Worm (Caenorhabditis elegans) whole organism, young adult: ENCODE measurements around the gene his-5.

Experiments used
- B0019.2 ChIP-seq: fragments of 200-800 bp; sonication (Bioruptor generic); conservative IDR thresholded peaks from 2 replicates; pipeline ENCODE4 v1.3.6; 2022; ENCODE audit warnings: missing genetic modification reagents, missing genetic modification characterization, missing compliant biosample characterization
- B0035.1 ChIP-seq: sonication (generic microtip); optimal IDR thresholded peaks from 2 replicates; lab custom pipeline; 2016; ENCODE audit warnings: missing genetic modification characterization, mild to moderate bottlenecking, missing compliant biosample characterization, missing genotype, missing genetic modification reagents
- B0261.1 ChIP-seq: sonication (generic microtip); optimal IDR thresholded peaks from 2 replicates; lab custom pipeline; 2016; ENCODE audit warnings: mild to moderate bottlenecking, missing genetic modification characterization, moderate library complexity, missing compliant biosample characterization
- B0336.3 ChIP-seq: fragments of 200-800 bp; sonication (Bioruptor generic); IDR thresholded peaks from 2 replicates; pipeline ENCODE4 v1.3.6; 2022; ENCODE audit warnings: missing genetic modification characterization, missing compliant biosample characterization
- D2030.7 ChIP-seq: fragments of 200-800 bp; sonication (Bioruptor generic); IDR thresholded peaks from 2 replicates; pipeline ENCODE4 v1.3.6; 2022; ENCODE audit warnings: missing genetic modification reagents, missing genetic modification characterization, missing compliant biosample characterization
- F10E7.11 ChIP-seq: sonication (generic microtip); optimal IDR thresholded peaks from 2 replicates; lab custom pipeline; 2017; ENCODE audit warnings: mild to moderate bottlenecking, missing genetic modification characterization, moderate library complexity, missing compliant biosample characterization
- F22D6.2 ChIP-seq: sonication (generic microtip); optimal IDR thresholded peaks from 2 replicates; lab custom pipeline; 2016; ENCODE audit warnings: mild to moderate bottlenecking, missing genetic modification characterization, missing compliant biosample characterization
- F23B12.7 ChIP-seq: sonication (generic microtip); optimal IDR thresholded peaks from 2 replicates; lab custom pipeline; 2017; ENCODE audit warnings: missing genetic modification characterization, mild to moderate bottlenecking, missing compliant biosample characterization, antibody characterized with exemption, moderate library complexity; ENCODE audit not compliant: insufficient read depth
- F57A8.1 ChIP-seq: fragments of 200-800 bp; sonication (Bioruptor generic); optimal IDR thresholded peaks from 2 replicates; lab custom pipeline; 2018; ENCODE audit warnings: mild to moderate bottlenecking, missing genetic modification characterization, moderate library complexity, missing compliant biosample characterization
- K11D2.4 ChIP-seq: fragments of 200-800 bp; sonication (Bioruptor generic); IDR thresholded peaks from 2 replicates; pipeline ENCODE4 v1.3.6; 2022; ENCODE audit warnings: missing genetic modification reagents, missing genetic modification characterization, missing compliant biosample characterization
- Y53F4B.3 ChIP-seq: fragments of 200-800 bp; sonication (Bioruptor generic); IDR thresholded peaks from 2 replicates; pipeline ENCODE4 v1.3.6; 2022; ENCODE audit warnings: missing genetic modification reagents, missing genetic modification characterization, missing compliant biosample characterization
- Y53G8AR.9 ChIP-seq: fragments of 200-800 bp; sonication (Bioruptor generic); conservative IDR thresholded peaks from 2 replicates; pipeline ENCODE4 v1.3.6; 2022; ENCODE audit warnings: missing genetic modification reagents, missing genetic modification characterization, missing compliant biosample characterization
- Y56A3A.18 ChIP-seq: fragments of 200-800 bp; sonication (Bioruptor generic); IDR thresholded peaks from 2 replicates; pipeline ENCODE4 v1.3.6; 2022; ENCODE audit warnings: missing genetic modification reagents, missing genetic modification characterization, missing compliant biosample characterization
- ama-1 ChIP-seq, 3 experiments: fragments of 150-350 bp in 1 of 3; sonication (generic microtip) in 2 of 3; optimal IDR thresholded peaks; 2 replicates each; lab custom pipeline; 2014 to 2018; ENCODE audit warnings: missing biosample characterization in 2 of 3, missing genetic modification characterization in 2 of 3, missing genetic modification reagents in 2 of 3
- attf-3 ChIP-seq: fragments of 200-800 bp; sonication (Bioruptor generic); conservative IDR thresholded peaks from 2 replicates; pipeline ENCODE4 v1.3.6; 2022; ENCODE audit warnings: missing genetic modification reagents, missing genetic modification characterization, missing compliant biosample characterization
- attf-6 ChIP-seq: fragments of 200-800 bp; sonication (Bioruptor generic); IDR thresholded peaks from 2 replicates; pipeline ENCODE4 v1.3.6; 2022; ENCODE audit warnings: missing genetic modification reagents, missing genetic modification characterization, missing compliant biosample characterization
- bed-2 ChIP-seq: fragments of 200-800 bp; sonication (Bioruptor generic); IDR thresholded peaks from 2 replicates; pipeline ENCODE4 v1.3.6; 2022; ENCODE audit warnings: missing genetic modification reagents, missing genetic modification characterization, missing compliant biosample characterization
- ceh-58 ChIP-seq: fragments of 200-800 bp; sonication (Bioruptor generic); IDR thresholded peaks from 2 replicates; pipeline ENCODE4 v1.3.6; 2022; ENCODE audit warnings: missing genetic modification characterization, missing compliant biosample characterization
- dpl-1 ChIP-seq: fragments of 150-350 bp; optimal IDR thresholded peaks from 2 replicates; lab custom pipeline; 2014; ENCODE audit warnings: missing biosample characterization, missing genetic modification reagents, missing genetic modification characterization
- him-1 ChIP-seq: sonication (generic microtip); optimal IDR thresholded peaks from 2 replicates; lab custom pipeline; 2016; ENCODE audit warnings: missing genotype, missing genetic modification reagents, missing genetic modification characterization, missing compliant biosample characterization
- hlh-26 ChIP-seq: fragments of 200-800 bp; sonication (Bioruptor generic); conservative IDR thresholded peaks from 2 replicates; pipeline ENCODE4 v1.3.6; 2022; ENCODE audit warnings: missing genetic modification reagents, missing genetic modification characterization, missing compliant biosample characterization
- hmg-1.2 ChIP-seq: fragments of 200-800 bp; sonication (Bioruptor generic); IDR thresholded peaks from 2 replicates; pipeline ENCODE4 v1.3.6; 2022; ENCODE audit warnings: missing genetic modification reagents, missing genetic modification characterization, missing compliant biosample characterization
- hrde-1 ChIP-seq: sonication (generic microtip); optimal IDR thresholded peaks from 2 replicates; lab custom pipeline; 2016; ENCODE audit warnings: missing genetic modification characterization, mild to moderate bottlenecking, missing compliant biosample characterization, moderate library complexity, missing genotype, missing genetic modification reagents, borderline replicate concordance
- lin-35 ChIP-seq, 3 experiments: fragments of 150-350 bp in 2 of 3; sonication (generic microtip) in 1 of 3; optimal IDR thresholded peaks; 2 replicates each; lab custom pipeline; 2014 to 2018; ENCODE audit warnings: missing biosample characterization in 3 of 3, missing genetic modification characterization in 3 of 3, missing genetic modification reagents in 3 of 3
- lin-54 ChIP-seq: fragments of 200-800 bp; sonication (Bioruptor generic); optimal IDR thresholded peaks from 2 replicates; lab custom pipeline; 2018; ENCODE audit warnings: mild to moderate bottlenecking, missing genetic modification characterization, missing compliant biosample characterization
- lsl-1 ChIP-seq: fragments of 200-800 bp; sonication (Bioruptor generic); optimal IDR thresholded peaks from 2 replicates; lab custom pipeline; 2018; ENCODE audit warnings: mild to moderate bottlenecking, missing genetic modification characterization, moderate library complexity, missing compliant biosample characterization
- nfya-1 ChIP-seq: sonication (generic microtip); optimal IDR thresholded peaks from 2 replicates; lab custom pipeline; 2017; ENCODE audit warnings: antibody characterized with exemption, missing compliant biosample characterization, missing genetic modification characterization, borderline replicate concordance; ENCODE audit not compliant: insufficient read depth
- nfya-2 ChIP-seq: fragments of 200-800 bp; sonication (Bioruptor generic); IDR thresholded peaks from 2 replicates; pipeline ENCODE4 v1.3.6; 2022; ENCODE audit warnings: missing genetic modification reagents, missing genetic modification characterization, missing compliant biosample characterization
- nfyb-1 ChIP-seq: fragments of 200-800 bp; sonication (Bioruptor generic); IDR thresholded peaks from 2 replicates; pipeline ENCODE4 v1.3.6; 2022; ENCODE audit warnings: missing genetic modification reagents, missing genetic modification characterization, missing compliant biosample characterization
- pbrm-1 ChIP-seq: fragments of 200-800 bp; sonication (Bioruptor generic); IDR thresholded peaks from 2 replicates; pipeline ENCODE4 v1.3.6; 2022; ENCODE audit warnings: missing genetic modification reagents, missing genetic modification characterization, missing compliant biosample characterization
- rcor-1 ChIP-seq: fragments of 200-800 bp; sonication (Bioruptor generic); IDR thresholded peaks from 2 replicates; pipeline ENCODE4 v1.3.6; 2022; ENCODE audit warnings: missing genetic modification reagents, missing genetic modification characterization, missing compliant biosample characterization
- snpc-1.1 ChIP-seq: sonication (generic microtip); optimal IDR thresholded peaks from 2 replicates; lab custom pipeline; 2017; ENCODE audit warnings: missing genetic modification characterization, mild to moderate bottlenecking, missing compliant biosample characterization, antibody characterized with exemption, moderate library complexity, missing genotype, missing genetic modification reagents; ENCODE audit not compliant: insufficient read depth
- snpc-3.4 ChIP-seq: sonication (generic microtip); optimal IDR thresholded peaks from 2 replicates; lab custom pipeline; 2017; ENCODE audit warnings: missing genetic modification characterization, mild to moderate bottlenecking, missing compliant biosample characterization, antibody characterized with exemption, moderate library complexity, missing genotype, missing genetic modification reagents
- snpc-4 ChIP-seq, 5 experiments: fragments of 150-350 bp in 1 of 5; sonication (generic microtip) in 4 of 5; optimal IDR thresholded peaks; 2 replicates each; lab custom pipeline; 2014 to 2018; ENCODE audit warnings: missing genetic modification characterization in 5 of 5, missing biosample characterization in 3 of 5, antibody characterized with exemption in 2 of 5, mild to moderate bottlenecking in 2 of 5, missing compliant biosample characterization in 2 of 5, missing genotype in 2 of 5, moderate library complexity in 2 of 5, missing genetic modification reagents in 1 of 5
- somi-1 ChIP-seq: fragments of 200-800 bp; sonication (Bioruptor generic); optimal IDR thresholded peaks from 2 replicates; lab custom pipeline; 2018; ENCODE audit warnings: mild to moderate bottlenecking, missing genetic modification characterization, missing compliant biosample characterization
- zfh-2 ChIP-seq: fragments of 200-800 bp; sonication (Bioruptor generic); conservative IDR thresholded peaks from 2 replicates; pipeline ENCODE4 v1.3.6; 2022; ENCODE audit warnings: missing genetic modification reagents, missing genetic modification characterization, missing compliant biosample characterization
- ztf-22 ChIP-seq: fragments of 200-800 bp; sonication (Bioruptor generic); optimal IDR thresholded peaks from 2 replicates; lab custom pipeline; 2018; ENCODE audit warnings: mild to moderate bottlenecking, missing genetic modification characterization, moderate library complexity, missing compliant biosample characterization
- ztf-28 ChIP-seq: fragments of 200-800 bp; sonication (Bioruptor generic); IDR thresholded peaks from 2 replicates; pipeline ENCODE4 v1.3.6; 2022; ENCODE audit warnings: missing genetic modification reagents, missing genetic modification characterization, missing compliant biosample characterization
- ztf-3 ChIP-seq: fragments of 200-800 bp; sonication (Bioruptor generic); optimal IDR thresholded peaks from 2 replicates; lab custom pipeline; 2018; ENCODE audit warnings: mild to moderate bottlenecking, missing genetic modification characterization, missing compliant biosample characterization

his-5 gene

DNA sequence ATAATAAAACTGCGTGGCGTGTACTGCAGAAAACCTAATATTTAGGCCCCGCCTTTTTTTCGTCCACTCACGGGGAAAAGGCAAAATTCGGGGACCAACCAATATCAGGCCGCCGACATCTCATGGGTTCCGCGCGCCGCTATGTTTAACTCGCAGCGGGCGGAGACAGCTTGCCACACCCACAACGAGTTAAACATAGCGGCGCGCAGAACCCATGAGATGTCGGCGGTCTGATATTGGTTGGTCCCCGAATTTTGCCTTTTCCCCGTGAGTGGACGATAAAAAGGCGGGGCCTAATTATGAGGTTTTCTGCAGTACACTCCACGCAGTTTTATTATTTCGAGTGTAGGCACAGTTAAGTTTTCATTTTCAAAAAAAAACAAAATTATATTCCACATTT lies 23.8 kb downstream of the his-5 start:
- TF ChIP-seq snpc-1.1 = peak; percentile 35
- peak; percentile 27 for TF ChIP-seq snpc-4 (GFP tag; optimal IDR thresholded peaks at IDR 0.05; lab: Kevin White, UChicago)
- TF ChIP-seq snpc-4 (tag; optimal IDR thresholded peaks at IDR 0.05; lab: Kevin White, UChicago) = peak in 3 of 4 experiments; percentile 38 to 94 (median 86)
- peak; percentile 6 for TF ChIP-seq snpc-3.4

DNA sequence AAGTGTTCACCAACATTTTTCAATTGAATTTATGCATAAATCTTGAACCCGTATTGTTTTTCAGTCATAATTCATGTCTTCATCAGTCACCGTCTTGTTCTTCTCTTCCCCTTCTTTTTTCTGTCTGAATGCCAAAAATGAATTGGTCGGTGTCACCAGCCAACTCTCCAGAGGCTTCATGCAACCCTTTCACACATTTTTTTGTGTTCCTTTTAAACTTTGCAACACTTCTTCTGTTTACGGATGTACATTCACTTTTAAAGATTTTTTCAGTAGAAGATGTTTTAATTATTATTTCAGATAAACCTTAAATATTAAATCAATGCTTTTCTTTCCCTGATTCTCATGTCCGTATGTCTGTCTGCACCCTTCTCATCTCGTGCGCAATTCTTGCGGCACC lies 25.9 kb downstream of the his-5 start, which contains the start of gene acr-16:
acr-16 (plus strand) TSS at position 301 of the 400 bp plus-strand sequence.
- no peak for TF ChIP-seq nfya-1

DNA sequence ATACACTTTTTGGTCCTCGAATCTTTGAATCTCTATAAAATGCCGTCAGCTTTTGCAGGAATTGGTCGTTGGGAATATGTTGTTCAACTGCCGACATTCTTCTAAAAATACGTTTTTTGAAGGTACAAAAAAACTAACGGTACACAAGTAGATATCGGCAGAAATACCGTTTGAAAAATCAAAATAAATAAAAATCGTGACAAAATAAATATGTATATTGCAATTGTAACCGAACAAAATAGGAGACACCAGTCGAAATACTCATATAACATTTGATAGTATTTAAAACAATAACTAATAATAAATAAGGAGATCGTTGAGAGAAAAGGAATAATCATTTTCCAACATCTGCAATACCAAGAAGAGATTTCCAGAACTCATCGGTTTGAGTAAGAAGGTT lies 30.1 kb downstream of the his-5 start, which contains the start of gene F25G6.8:
F25G6.8 (minus strand) TSS at position 101 of the 400 bp plus-strand sequence.
- no peak for TF ChIP-seq zfh-2 (GFP tag; lab: Robert Waterston, UW)
- no peak for TF ChIP-seq B0035.1 (tag; lab: Kevin White, UChicago)
- no peak for TF ChIP-seq ama-1 (optimal IDR thresholded peaks at IDR 0.05; lab: Kevin White, UChicago)
- TF ChIP-seq ama-1 (GFP tag; optimal IDR thresholded peaks at IDR 0.05; lab: Kevin White, UChicago) = no peak
- no peak for TF ChIP-seq somi-1 (GFP tag; lab: Kevin White, UChicago)
- TF ChIP-seq ztf-3 (GFP tag; lab: Kevin White, UChicago) = no peak
- TF ChIP-seq lin-54 = no peak
- no peak for TF ChIP-seq F57A8.1 (GFP tag; lab: Kevin White, UChicago)
- TF ChIP-seq him-1 (tag; lab: Kevin White, UChicago) = no peak
- TF ChIP-seq attf-3 (GFP tag; lab: Robert Waterston, UW) = no peak
- TF ChIP-seq B0261.1 = no peak
- TF ChIP-seq snpc-4 (GFP tag; optimal IDR thresholded peaks at IDR 0.05; lab: Kevin White, UChicago) = no peak
- TF ChIP-seq snpc-4 (tag; optimal IDR thresholded peaks at IDR 0.05; lab: Kevin White, UChicago) = no peak
- no peak for TF ChIP-seq ztf-22
- TF ChIP-seq Y56A3A.18 (GFP tag; lab: Robert Waterston, UW) = no peak
- TF ChIP-seq ztf-28 (GFP tag; lab: Robert Waterston, UW) = no peak
- no peak for TF ChIP-seq lin-35 (GFP tag; optimal IDR thresholded peaks at IDR 0.05; lab: Kevin White, UChicago)
- TF ChIP-seq snpc-3.4 = no peak
- TF ChIP-seq nfya-2 (GFP tag; lab: Robert Waterston, UW) = no peak
- no peak for TF ChIP-seq K11D2.4 (GFP tag; lab: Robert Waterston, UW)

DNA sequence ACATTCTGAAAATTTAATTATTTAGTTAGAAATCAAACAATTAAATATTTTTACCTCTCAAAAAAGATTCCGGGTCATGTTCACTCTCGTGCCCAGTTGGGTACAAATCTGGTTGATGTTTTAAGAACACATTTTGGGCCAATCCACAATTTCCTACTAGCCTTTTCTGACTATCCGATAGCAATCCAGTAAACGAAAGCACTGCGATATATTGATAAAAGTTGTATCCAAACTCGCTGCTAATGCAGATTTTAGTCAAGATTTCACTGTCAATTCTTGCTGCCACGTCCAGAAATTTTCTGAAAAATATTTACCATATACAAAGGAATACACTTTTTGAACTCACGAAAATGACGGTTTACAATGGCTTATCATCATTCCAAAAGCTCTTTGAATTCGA lies 34.2 kb downstream of the his-5 start:
- no peak for TF ChIP-seq dpl-1 (GFP tag; lab: Kevin White, UChicago)
- TF ChIP-seq, all 124 proteins: peak for 0

DNA sequence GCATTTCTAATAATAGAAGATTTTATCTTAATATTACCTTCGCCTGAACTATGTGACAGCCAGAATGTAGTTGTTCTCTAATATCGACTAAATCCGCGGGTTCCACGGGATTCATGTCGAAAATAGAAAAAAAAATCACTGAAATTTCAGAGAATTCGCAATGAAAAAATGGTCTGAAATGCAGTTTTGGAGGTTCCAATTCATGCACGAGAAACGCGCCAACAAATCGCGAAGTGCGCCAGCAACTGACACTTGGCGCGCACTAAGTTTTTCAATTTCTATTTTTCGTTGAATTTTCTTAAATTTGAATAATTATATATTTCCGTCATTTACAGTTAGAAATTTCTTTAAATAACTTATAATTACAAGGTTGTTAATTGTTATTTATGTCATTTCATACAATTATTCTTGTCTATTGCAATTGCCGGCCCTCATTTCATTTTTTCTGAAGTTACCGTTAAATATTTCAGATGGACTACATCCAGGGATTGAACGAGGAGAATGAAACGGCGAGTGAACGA lies 34.9 kb downstream of the his-5 start, which contains the start of the genes F25G6.9 and symk-1:
F25G6.9 (minus strand) TSS at position 160 of the 521 bp plus-strand sequence.
symk-1 (plus strand) TSS at position 471 of the 521 bp plus-strand sequence.
- peak; percentile 64 for TF ChIP-seq pbrm-1
- peak; percentile 23; the same call in 1 of the 2 replicates for TF ChIP-seq D2030.7 (GFP tag; lab: Robert Waterston, UW)
- TF ChIP-seq ceh-58 (GFP tag; lab: Robert Waterston, UW) = no peak
- TF ChIP-seq hmg-1.2 (GFP tag; lab: Robert Waterston, UW) = peak; percentile 26; the same call in 1 of the 2 replicates
- TF ChIP-seq nfyb-1 (GFP tag; lab: Robert Waterston, UW) = no peak
- peak; percentile 19 for TF ChIP-seq snpc-3.4
- TF ChIP-seq attf-6 (GFP tag; lab: Robert Waterston, UW) = no peak
- peak; percentile 28 for TF ChIP-seq snpc-1.1
- TF ChIP-seq F23B12.7 (tag; lab: Kevin White, UChicago) = no peak
- TF ChIP-seq F22D6.2 (tag; lab: Kevin White, UChicago) = no peak
- TF ChIP-seq bed-2 (GFP tag; lab: Robert Waterston, UW) = no peak
- 0 out of 2 replicates have a peak, but pooled peaks have one; percentile 25 for TF ChIP-seq Y53G8AR.9
- TF ChIP-seq B0336.3 (GFP tag; lab: Robert Waterston, UW) = 0 out of 2 replicates have a peak, but pooled peaks have one; percentile 28
- TF ChIP-seq rcor-1 (GFP tag; lab: Robert Waterston, UW) = peak; percentile 60; the same call in 1 of the 2 replicates
- no peak for TF ChIP-seq hlh-26 (GFP tag; lab: Robert Waterston, UW)
- no peak for TF ChIP-seq hrde-1 (tag; lab: Kevin White, UChicago)
- no peak for TF ChIP-seq F10E7.11
- TF ChIP-seq B0019.2 (GFP tag; lab: Robert Waterston, UW) = no peak
- TF ChIP-seq lsl-1 (GFP tag; lab: Kevin White, UChicago) = peak; percentile 37
- TF ChIP-seq Y53F4B.3 (GFP tag; lab: Robert Waterston, UW) = no peak
